Worm (Caenorhabditis elegans) whole organism, L1 larva: ENCODE data around the gene T24C4.3.

Experiments
- C04F5.9 ChIP-seq: sonication (generic microtip); optimal IDR thresholded peaks from 2 replicates; lab custom pipeline; 2016; ENCODE audit warnings: missing genetic modification characterization, missing compliant biosample characterization
- ama-1 ChIP-seq: fragments of 150-350 bp; optimal IDR thresholded peaks from 2 replicates; lab custom pipeline; 2014
- blmp-1 ChIP-seq: fragments of 150-350 bp; optimal IDR thresholded peaks from 2 replicates; lab custom pipeline; 2014; ENCODE audit warnings: missing biosample characterization, missing genetic modification characterization
- lin-15B ChIP-seq: fragments of 150-350 bp; sonication (generic microtip); optimal IDR thresholded peaks from 3 replicates; lab custom pipeline; 2014; ENCODE audit warnings: missing biosample characterization, missing genetic modification characterization
- lin-39 ChIP-seq: fragments of 150-350 bp; optimal IDR thresholded peaks from 2 replicates; lab custom pipeline; 2014; ENCODE audit warnings: missing biosample characterization, missing genetic modification reagents, missing genetic modification characterization
- lsy-2 ChIP-seq, 2 experiments: fragments of 150-350 bp; optimal IDR thresholded peaks; 2 replicates each; lab custom pipeline; 2014; ENCODE audit warnings: missing biosample characterization in 2 of 2, missing genetic modification characterization in 2 of 2
- mdl-1 ChIP-seq, 2 experiments: fragments of 150-350 bp; optimal IDR thresholded peaks; 2 replicates each; lab custom pipeline; 2014 to 2017; ENCODE audit warnings: missing biosample characterization in 2 of 2, missing genetic modification characterization in 2 of 2, inconsistent platforms in 1 of 2
- mep-1 ChIP-seq: fragments of 150-350 bp; optimal IDR thresholded peaks from 2 replicates; lab custom pipeline; 2014; ENCODE audit warnings: missing biosample characterization, missing genetic modification characterization
- nhr-237 ChIP-seq: fragments of 150-350 bp; optimal IDR thresholded peaks from 2 replicates; lab custom pipeline; 2014; ENCODE audit warnings: missing biosample characterization, missing genetic modification characterization
- snpc-4 ChIP-seq: fragments of 150-350 bp; optimal IDR thresholded peaks from 2 replicates; lab custom pipeline; 2014; ENCODE audit warnings: missing biosample characterization, missing genetic modification characterization
- sptf-1 ChIP-seq: fragments of 150-350 bp; optimal IDR thresholded peaks from 2 replicates; lab custom pipeline; 2014; ENCODE audit warnings: missing biosample characterization, missing genetic modification characterization
- ztf-4 ChIP-seq: fragments of 150-350 bp; optimal IDR thresholded peaks from 2 replicates; lab custom pipeline; 2014; ENCODE audit warnings: missing biosample characterization, missing genetic modification characterization

- TF ChIP-seq lsy-2 (tag; optimal IDR thresholded peaks at IDR 0.05; lab: Kevin White, UChicago) (peak; percentile 50 to 82), ama-1 (lab: Kevin White, UChicago) (no peak), nhr-237 (tag; lab: Kevin White, UChicago) (no peak), mdl-1 (tag; optimal IDR thresholded peaks at IDR 0.05; lab: Kevin White, UChicago) (no peak), mep-1 (tag; lab: Kevin White, UChicago) (no peak), blmp-1 (peak; percentile 57), C04F5.9 (tag; lab: Kevin White, UChicago) (no peak), lin-39 (no peak), sptf-1 (tag; lab: Kevin White, UChicago) (no peak), lin-15B (no peak), snpc-4 (tag; lab: Kevin White, UChicago) (no peak), ztf-4 (tag; lab: Kevin White, UChicago) (no peak)
Observed at ce11 chrIII:910540-911311, 38.5 kb upstream of the T24C4.3 start, which contains the start of the genes F23H11.5 and bra-2.
